Fruit fly (Drosophila melanogaster) whole organism, embryonic: ENCODE results near the gene CG33947.

Experiments used
- Blimp-1 ChIP-seq: fragments of 200-800 bp; sonication (Bioruptor generic); optimal IDR thresholded peaks from 3 replicates; lab custom pipeline; 2018; ENCODE audit warnings: missing biosample characterization, missing genetic modification characterization, mild to moderate bottlenecking, moderate library complexity, missing genetic modification reagents
- CG10321 ChIP-seq: fragments of 200-800 bp; sonication (Bioruptor generic); IDR thresholded peaks from 2 replicates; pipeline ENCODE4 v1.3.6; 2022; ENCODE audit warnings: missing biosample characterization, missing genetic modification characterization
- CG10431 ChIP-seq: fragments of 200-800 bp; sonication (Bioruptor generic); optimal IDR thresholded peaks from 3 replicates; lab custom pipeline; 2018; ENCODE audit warnings: missing biosample characterization, mild to moderate bottlenecking, missing genetic modification characterization
- CG11695 ChIP-seq: fragments of 200-800 bp; sonication (Bioruptor generic); IDR thresholded peaks from 3 replicates; pipeline ENCODE4 v1.3.6; 2022; ENCODE audit warnings: missing biosample characterization, missing genetic modification characterization
- CG12942 ChIP-seq: fragments of 200-800 bp; sonication (Bioruptor generic); optimal IDR thresholded peaks from 3 replicates; lab custom pipeline; 2016; ENCODE audit warnings: missing biosample characterization, missing genetic modification characterization
- CG13624 ChIP-seq: fragments of 200-800 bp; sonication (Bioruptor generic); optimal IDR thresholded peaks from 2 replicates; lab custom pipeline; 2016; ENCODE audit warnings: missing biosample characterization, missing genetic modification characterization
- CG14710 ChIP-seq: fragments of 200-800 bp; sonication (Bioruptor generic); optimal IDR thresholded peaks from 3 replicates; lab custom pipeline; 2019; ENCODE audit warnings: missing biosample characterization, mild to moderate bottlenecking, missing genetic modification characterization, moderate library complexity
- CG15696 ChIP-seq: fragments of 200-800 bp; sonication (Bioruptor generic); optimal IDR thresholded peaks from 2 replicates; lab custom pipeline; 2019; ENCODE audit warnings: missing biosample characterization, mild to moderate bottlenecking, missing genetic modification characterization, moderate library complexity
- CG16815 ChIP-seq: fragments of 200-800 bp; sonication (Bioruptor generic); optimal IDR thresholded peaks from 3 replicates; lab custom pipeline; 2017; ENCODE audit warnings: missing biosample characterization, mild to moderate bottlenecking, missing genetic modification characterization
- CG18011 ChIP-seq: fragments of 200-800 bp; sonication (Bioruptor generic); optimal IDR thresholded peaks from 2 replicates; lab custom pipeline; 2017; ENCODE audit warnings: missing biosample characterization, missing genetic modification characterization, mild to moderate bottlenecking, moderate library complexity, missing genotype
- CG1832 ChIP-seq: fragments of 200-800 bp; sonication (Bioruptor generic); optimal IDR thresholded peaks from 2 replicates; lab custom pipeline; 2017; ENCODE audit warnings: missing biosample characterization, mild to moderate bottlenecking, missing genetic modification characterization, inconsistent platforms
- CG2116 ChIP-seq: fragments of 200-800 bp; sonication (Bioruptor generic); optimal IDR thresholded peaks from 3 replicates; lab custom pipeline; 2018; ENCODE audit warnings: missing biosample characterization, mild to moderate bottlenecking, missing genetic modification characterization
- CG30020 ChIP-seq: fragments of 200-800 bp; optimal IDR thresholded peaks from 2 replicates; lab custom pipeline; 2019; ENCODE audit warnings: missing biosample characterization, mild to moderate bottlenecking, missing genetic modification characterization, moderate library complexity
- CG3163 ChIP-seq: fragments of 200-800 bp; sonication (Bioruptor generic); optimal IDR thresholded peaks from 3 replicates; lab custom pipeline; 2016; ENCODE audit warnings: missing biosample characterization, missing genetic modification characterization
- CG3407 ChIP-seq: fragments of 200-800 bp; sonication (Bioruptor generic); optimal IDR thresholded peaks from 2 replicates; lab custom pipeline; 2018; ENCODE audit warnings: missing biosample characterization, mild to moderate bottlenecking, missing genetic modification characterization
- CG34224 ChIP-seq: fragments of 200-800 bp; sonication (Bioruptor generic); IDR thresholded peaks from 3 replicates; pipeline ENCODE4 v1.3.6; 2022; ENCODE audit warnings: missing biosample characterization, missing genetic modification characterization; ENCODE audit not compliant: partially characterized antibody
- CG7987 ChIP-seq: fragments of 200-800 bp; sonication (Bioruptor generic); optimal IDR thresholded peaks from 2 replicates; lab custom pipeline; 2018; ENCODE audit warnings: missing biosample characterization, mild to moderate bottlenecking, missing genetic modification characterization, moderate library complexity
- CG9797 ChIP-seq: fragments of 200-800 bp; sonication (Bioruptor generic); optimal IDR thresholded peaks from 3 replicates; lab custom pipeline; 2018; ENCODE audit warnings: missing biosample characterization, mild to moderate bottlenecking, missing genetic modification characterization
- CHES-1-like ChIP-seq: fragments of 200-800 bp; sonication (Bioruptor generic); optimal IDR thresholded peaks from 2 replicates; lab custom pipeline; 2016; ENCODE audit warnings: missing biosample characterization, missing genetic modification characterization
- Dad ChIP-seq: fragments of 200-800 bp; sonication (Bioruptor generic); optimal IDR thresholded peaks from 3 replicates; lab custom pipeline; 2016; ENCODE audit warnings: missing biosample characterization, missing genetic modification characterization
- Drgx ChIP-seq: fragments of 200-800 bp; sonication (Bioruptor generic); IDR thresholded peaks from 2 replicates; pipeline ENCODE4 v1.3.6; 2022; ENCODE audit warnings: missing biosample characterization, missing genetic modification characterization
- E2f2 ChIP-seq: fragments of 200-800 bp; sonication (Bioruptor generic); IDR thresholded peaks from 2 replicates; pipeline ENCODE4 v1.3.6; 2022; ENCODE audit warnings: missing biosample characterization, missing genetic modification characterization
- Gug ChIP-seq: fragments of 200-800 bp; sonication (Bioruptor generic); IDR thresholded peaks from 4 replicates; pipeline ENCODE4 v1.3.6; 2022; ENCODE audit warnings: missing biosample characterization, missing genetic modification characterization
- HLH3B ChIP-seq: fragments of 200-800 bp; sonication (Bioruptor generic); IDR thresholded peaks from 2 replicates; pipeline ENCODE4 v1.3.6; 2022; ENCODE audit warnings: missing biosample characterization, missing genetic modification characterization
- Kr ChIP-seq: fragments of 200-800 bp; sonication (Bioruptor generic); optimal IDR thresholded peaks from 2 replicates; lab custom pipeline; 2017; ENCODE audit warnings: missing biosample characterization, mild to moderate bottlenecking, missing genetic modification characterization
- Med ChIP-seq: fragments of 200-800 bp; sonication (Bioruptor generic); peaks from one replicate; lab custom pipeline; 2016; ENCODE audit warnings: missing biosample characterization, missing genetic modification characterization, mild to moderate bottlenecking, inconsistent platforms, moderate library complexity
- Optix ChIP-seq: fragments of 200-800 bp; sonication (Bioruptor generic); IDR thresholded peaks from 3 replicates; pipeline ENCODE4 v1.3.6; 2022; ENCODE audit warnings: missing biosample characterization, missing genetic modification characterization
- Sry-β ChIP-seq: fragments of 200-800 bp; sonication (Bioruptor generic); optimal IDR thresholded peaks from 2 replicates; lab custom pipeline; 2018; ENCODE audit warnings: missing biosample characterization, mild to moderate bottlenecking, missing genetic modification characterization, moderate library complexity
- Stat92E ChIP-seq, 3 experiments: fragments of >200 bp in 2 of 3; fragments of 200-800 bp in 1 of 3; sonication (Bioruptor generic) in 1 of 3; optimal IDR thresholded peaks; 2 replicates each; lab custom pipeline; 2017 to 2019; ENCODE audit warnings: missing biosample characterization in 3 of 3, missing genetic modification characterization in 3 of 3, mild to moderate bottlenecking in 1 of 3, moderate library complexity in 1 of 3
- TFAM ChIP-seq: fragments of 200-800 bp; sonication (Bioruptor generic); optimal IDR thresholded peaks from 2 replicates; lab custom pipeline; 2017; ENCODE audit warnings: missing biosample characterization, missing genetic modification characterization, inconsistent platforms
- caup ChIP-seq: fragments of 200-800 bp; sonication (Bioruptor generic); optimal IDR thresholded peaks from 3 replicates; lab custom pipeline; 2017; ENCODE audit warnings: missing biosample characterization, mild to moderate bottlenecking, missing genetic modification characterization, moderate library complexity; ENCODE audit not compliant: severe bottlenecking
- chm ChIP-seq: fragments of 200-800 bp; sonication (Bioruptor generic); IDR thresholded peaks from 2 replicates; pipeline ENCODE4 v1.3.6; 2022; ENCODE audit warnings: missing biosample characterization, missing genetic modification characterization
- corto ChIP-seq: fragments of 200-800 bp; sonication (Bioruptor generic); optimal IDR thresholded peaks from 2 replicates; lab custom pipeline; 2016; ENCODE audit warnings: missing biosample characterization, mild to moderate bottlenecking, missing genetic modification characterization, moderate library complexity
- dmrt99B ChIP-seq: fragments of 200-800 bp; sonication (Bioruptor generic); optimal IDR thresholded peaks from 2 replicates; lab custom pipeline; 2018; ENCODE audit warnings: missing biosample characterization, mild to moderate bottlenecking, missing genetic modification characterization, moderate library complexity
- emc ChIP-seq: fragments of 200-800 bp; sonication (Bioruptor generic); optimal IDR thresholded peaks from 2 replicates; lab custom pipeline; 2016; ENCODE audit warnings: missing biosample characterization, missing genetic modification characterization
- gfzf ChIP-seq: fragments of 200-800 bp; sonication (Bioruptor generic); optimal IDR thresholded peaks from 2 replicates; lab custom pipeline; 2016; ENCODE audit warnings: missing biosample characterization, mild to moderate bottlenecking, missing genetic modification characterization, moderate library complexity
- gt ChIP-seq: fragments of 200-800 bp; sonication (Bioruptor generic); IDR thresholded peaks from 2 replicates; pipeline ENCODE4 v1.3.6; 2022; ENCODE audit warnings: missing biosample characterization, missing genetic modification characterization
- knrl ChIP-seq: fragments of 200-800 bp; sonication (Bioruptor generic); IDR thresholded peaks from 3 replicates; pipeline ENCODE4 v1.3.6; 2022; ENCODE audit warnings: missing biosample characterization, missing genetic modification characterization; ENCODE audit not compliant: partially characterized antibody
- lbe ChIP-seq: fragments of 200-800 bp; sonication (Bioruptor generic); optimal IDR thresholded peaks from 2 replicates; lab custom pipeline; 2016; ENCODE audit warnings: missing biosample characterization, mild to moderate bottlenecking, missing genetic modification characterization
- mam ChIP-seq: fragments of 200-800 bp; sonication (Bioruptor generic); optimal IDR thresholded peaks from 3 replicates; lab custom pipeline; 2016; ENCODE audit warnings: missing biosample characterization, missing genetic modification characterization
- nmo ChIP-seq: fragments of 200-800 bp; sonication (Bioruptor generic); optimal IDR thresholded peaks from 2 replicates; lab custom pipeline; 2018; ENCODE audit warnings: missing biosample characterization, mild to moderate bottlenecking, missing genetic modification characterization, moderate library complexity
- pb ChIP-seq: fragments of 200-800 bp; sonication (Bioruptor generic); optimal IDR thresholded peaks from 3 replicates; lab custom pipeline; 2016; ENCODE audit warnings: missing biosample characterization, missing genetic modification characterization
- prd ChIP-seq, 3 experiments: fragments of >200 bp in 2 of 3; fragments of 200-800 bp in 1 of 3; sonication (Bioruptor generic) in 1 of 3; optimal IDR thresholded peaks in 2 of 3; IDR thresholded peaks in 1 of 3; 2 replicates in 2 of 3; 3 replicates in 1 of 3; pipeline versions ENCODE4 v1.3.6 to Lab custom; 2017 to 2022; ENCODE audit warnings: missing biosample characterization in 1 of 3, missing genetic modification characterization in 1 of 3
- pzg ChIP-seq: fragments of 200-800 bp; sonication (Bioruptor generic); optimal IDR thresholded peaks from 3 replicates; lab custom pipeline; 2018; ENCODE audit warnings: missing biosample characterization, mild to moderate bottlenecking, missing genetic modification characterization, moderate library complexity
- sens ChIP-seq: fragments of 200-800 bp; sonication (Bioruptor generic); peaks from one replicate; lab custom pipeline; 2016; ENCODE audit warnings: missing biosample characterization, missing genetic modification characterization
- sima ChIP-seq: fragments of 200-800 bp; sonication (Bioruptor generic); optimal IDR thresholded peaks from 2 replicates; lab custom pipeline; 2016; ENCODE audit warnings: missing biosample characterization, missing genetic modification characterization
- sob ChIP-seq: fragments of 200-800 bp; sonication (Bioruptor generic); IDR thresholded peaks from 2 replicates; pipeline ENCODE4 v1.3.6; 2022; ENCODE audit warnings: missing biosample characterization, missing genetic modification characterization
- zen ChIP-seq: fragments of 200-800 bp; sonication (Bioruptor generic); optimal IDR thresholded peaks from 3 replicates; lab custom pipeline; 2018; ENCODE audit warnings: missing biosample characterization, mild to moderate bottlenecking, missing genetic modification characterization, moderate library complexity
- zfh1 ChIP-seq: fragments of 200-800 bp; sonication (Bioruptor generic); IDR thresholded peaks from 3 replicates; pipeline ENCODE4 v1.3.6; 2022; ENCODE audit warnings: missing biosample characterization, missing genetic modification characterization

CG33947 gene

DNA sequence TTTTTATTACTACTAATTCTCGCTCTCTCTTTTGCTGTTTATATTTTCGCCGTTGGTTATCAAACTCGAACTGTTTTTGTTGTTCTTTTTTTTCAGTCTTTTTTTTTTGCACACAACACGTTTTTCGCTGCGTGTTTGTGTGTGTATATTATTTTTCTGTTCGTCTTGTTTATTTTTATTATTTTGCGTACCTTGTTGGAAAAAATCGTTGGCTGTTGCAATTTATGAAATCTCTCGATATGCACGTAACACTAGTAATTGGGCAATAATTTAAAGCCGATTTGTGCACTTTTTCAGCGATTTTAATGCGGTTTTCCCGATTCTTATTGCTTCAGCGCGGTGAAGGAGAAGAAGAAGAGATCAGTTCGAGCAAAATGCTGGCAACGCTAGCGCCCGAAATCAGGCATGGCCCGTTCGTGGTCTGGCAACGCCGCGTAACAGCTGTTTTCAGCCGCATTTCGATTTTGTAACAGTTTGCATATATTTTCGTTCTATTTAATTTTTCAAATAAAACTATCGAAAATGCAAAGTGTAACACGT is 24.2 kb downstream of the CG33947 start, which contains the start of the genes FoxK and mRpL2 (continued):
- TF ChIP-seq gfzf (peak; percentile 48), emc (no peak), CG3407 (no peak), CG30020 (peak; percentile 29), CG14710 (tag; lab: Kevin White, UChicago) (peak; percentile 39), Med (GFP tag; lab: Kevin White, UChicago) (peak; percentile 80), CG18011 (GFP tag; lab: Kevin White, UChicago) (peak; percentile 40), Kr (GFP tag; lab: Kevin White, UChicago) (no peak), Optix (GFP tag; lab: Robert Waterston, UW) (no peak), CG10321 (no peak), CG13624 (GFP tag; lab: Kevin White, UChicago) (peak; percentile 11), CG7987 (GFP tag; lab: Kevin White, UChicago) (peak; percentile 28), Gug (GFP tag; lab: Robert Waterston, UW) (no peak), CG11695 (0 out of 3 replicates have a peak, but pooled peaks have one; percentile 21), CHES-1-like (GFP tag; lab: Kevin White, UChicago) (peak; percentile 40), chm (GFP tag; lab: Robert Waterston, UW) (0 out of 2 replicates have a peak, but pooled peaks have one; percentile 4), Blimp-1 (GFP tag; lab: Kevin White, UChicago) (no peak), Dad (GFP tag; lab: Kevin White, UChicago) (no peak), CG1832 (GFP tag; lab: Kevin White, UChicago) (no peak), lbe (peak; percentile 74), pb (GFP tag; lab: Kevin White, UChicago) (no peak), Drgx (peak; percentile 68), pzg (peak; percentile 82), mam (GFP tag; lab: Kevin White, UChicago) (peak; percentile 21), CG9797 (GFP tag; lab: Kevin White, UChicago) (peak; percentile 54), CG34224 (peak; percentile 51; the same call in 1 of the 3 replicates), CG16815 (GFP tag; lab: Kevin White, UChicago) (no peak), knrl (GFP tag; lab: Robert Waterston, UW) (0 out of 3 replicates have a peak, but pooled peaks have one; percentile 27), CG3163 (GFP tag; lab: Kevin White, UChicago) (no peak), Stat92E (GFP tag; optimal IDR thresholded peaks at IDR 0.05; lab: Kevin White, UChicago) (no peak), nmo (GFP tag; lab: Kevin White, UChicago) (peak; percentile 19), CG2116 (GFP tag; lab: Kevin White, UChicago) (peak; percentile 35), prd (optimal IDR thresholded peaks at IDR 0.05; lab: Kevin White, UChicago) (no peak), prd (GFP tag; IDR thresholded peaks at IDR 0.05; lab: Robert Waterston, UW) (no peak), CG12942 (no peak), HLH3B (no peak), zen (tag; lab: Kevin White, UChicago) (no peak), gt (no peak), caup (peak; percentile 6), zfh1 (GFP tag; lab: Robert Waterston, UW) (peak; percentile 31; the same call in 1 of the 3 replicates), TFAM (GFP tag; lab: Kevin White, UChicago) (no peak), E2f2 (GFP tag; lab: Robert Waterston, UW) (peak; percentile 58), CG15696 (no peak), dmrt99B (tag; lab: Kevin White, UChicago) (no peak), sima (no peak), corto (GFP tag; lab: Kevin White, UChicago) (no peak), Sry-β (GFP tag; lab: Kevin White, UChicago) (no peak), CG10431 (GFP tag; lab: Kevin White, UChicago) (no peak), sob (no peak), sens (GFP tag; lab: Kevin White, UChicago) (peak; percentile 78)
